Worm (Caenorhabditis elegans) whole organism, late embryonic: Measurements from ENCODE around the gene T24H7.8.

ENCODE experiments used
- K02D7.2 ChIP-seq: sonication (generic microtip); optimal IDR thresholded peaks from 2 replicates; lab custom pipeline; 2017; ENCODE audit warnings: mild to moderate bottlenecking, missing genetic modification characterization, missing compliant biosample characterization
- Y22D7AL.16 ChIP-seq: sonication (generic microtip); optimal IDR thresholded peaks from 2 replicates; lab custom pipeline; 2016; ENCODE audit warnings: missing genetic modification characterization, missing compliant biosample characterization
- elt-2 ChIP-seq: sonication (generic microtip); optimal IDR thresholded peaks from 2 replicates; lab custom pipeline; 2016; ENCODE audit warnings: missing genetic modification reagents, missing genetic modification characterization, missing compliant biosample characterization
- ets-4 ChIP-seq: sonication (generic microtip); optimal IDR thresholded peaks from 2 replicates; lab custom pipeline; 2016; ENCODE audit warnings: missing genetic modification characterization, missing compliant biosample characterization
- syd-9 ChIP-seq: sonication (generic microtip); optimal IDR thresholded peaks from 2 replicates; lab custom pipeline; 2016; ENCODE audit warnings: mild to moderate bottlenecking, missing genetic modification characterization, moderate library complexity, missing compliant biosample characterization

DNA sequence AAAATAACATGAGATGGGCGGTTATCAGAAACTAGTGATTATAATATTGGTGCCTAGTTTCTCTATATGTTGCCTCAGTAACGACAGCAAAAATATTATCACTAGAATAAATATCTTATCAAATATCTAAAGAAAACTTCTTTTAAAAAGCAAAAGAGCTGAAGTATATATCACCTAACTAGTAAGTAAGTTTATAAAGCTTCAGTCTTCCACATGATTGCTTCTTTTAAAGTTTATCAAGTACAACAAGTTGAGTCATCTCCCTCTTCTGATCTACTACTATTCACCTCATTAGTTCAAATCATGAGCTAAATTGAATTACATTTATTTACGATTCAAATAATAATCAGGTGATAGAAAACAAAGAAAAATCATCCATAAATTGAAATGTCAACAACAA lies 46.2 kb downstream of the T24H7.8 start:
- no peak for TF ChIP-seq ets-4 (tag; lab: Kevin White, UChicago)
- no peak for TF ChIP-seq elt-2 (tag; lab: Kevin White, UChicago)
- TF ChIP-seq syd-9 (tag; lab: Kevin White, UChicago) = no peak
- TF ChIP-seq K02D7.2 (tag; lab: Kevin White, UChicago) = no peak
- no peak for TF ChIP-seq Y22D7AL.16 (tag; lab: Kevin White, UChicago)
